Worm (Caenorhabditis elegans) whole organism, L3 larva: ENCODE data around the gene F31D5.6.

Source experiments
- aly-2 ChIP-seq: fragments of 150-350 bp; optimal IDR thresholded peaks from 2 replicates; lab custom pipeline; 2014; ENCODE audit warnings: missing biosample characterization, missing genetic modification characterization
- ceh-82 ChIP-seq: fragments of 150-350 bp; optimal IDR thresholded peaks from 2 replicates; lab custom pipeline; 2014; ENCODE audit warnings: missing biosample characterization, missing genetic modification characterization
- ceh-9 ChIP-seq: sonication (generic microtip); optimal IDR thresholded peaks from 2 replicates; lab custom pipeline; 2018; ENCODE audit warnings: missing biosample characterization, missing genetic modification characterization
- lin-15B ChIP-seq: fragments of 150-350 bp; optimal IDR thresholded peaks from 2 replicates; lab custom pipeline; 2014; ENCODE audit warnings: missing biosample characterization, missing genetic modification characterization
- nhr-25 ChIP-seq: sonication (generic microtip); optimal IDR thresholded peaks from 2 replicates; lab custom pipeline; 2017; ENCODE audit warnings: missing biosample characterization, missing genetic modification characterization
- nhr-28 ChIP-seq: fragments of 150-350 bp; optimal IDR thresholded peaks from 2 replicates; lab custom pipeline; 2014; ENCODE audit warnings: missing biosample characterization, missing genetic modification characterization
- nhr-76 ChIP-seq: fragments of 150-350 bp; sonication (generic microtip); optimal IDR thresholded peaks from 5 replicates; lab custom pipeline; 2014; ENCODE audit warnings: missing biosample characterization, missing genetic modification characterization
- pha-4 ChIP-seq: fragments of 150-350 bp; optimal IDR thresholded peaks from 2 replicates; lab custom pipeline; 2014; ENCODE audit warnings: missing biosample characterization, missing genetic modification reagents, missing genetic modification characterization
- unc-39 ChIP-seq: sonication (generic microtip); optimal IDR thresholded peaks from 4 replicates; lab custom pipeline; 2017; ENCODE audit warnings: missing biosample characterization, missing genetic modification characterization

- no peak for TF ChIP-seq pha-4
- TF ChIP-seq ceh-9 (tag; lab: Kevin White, UChicago), result no peak
- TF ChIP-seq unc-39, result no peak
- TF ChIP-seq nhr-25 (tag; lab: Kevin White, UChicago), result no peak
- no peak for TF ChIP-seq nhr-28 (tag; lab: Kevin White, UChicago)
- TF ChIP-seq lin-15B (tag; lab: Kevin White, UChicago), result no peak
- TF ChIP-seq nhr-76 (tag; lab: Kevin White, UChicago), result no peak
- TF ChIP-seq ceh-82 (tag; lab: Kevin White, UChicago), result no peak
- no peak for TF ChIP-seq aly-2
Measured at ce11 chrII:4229106-4229708, 19.7 kb downstream of the F31D5.6 start, which contains the start of gene C16A11.3.
